Fruit fly (Drosophila melanogaster) whole organism, embryonic: ENCODE measurements around the gene Bsg.

Source experiments
- Atf3 ChIP-seq: fragments of 200-800 bp; sonication (Bioruptor generic); optimal IDR thresholded peaks from 3 replicates; lab custom pipeline; 2016; ENCODE audit warnings: missing biosample characterization, missing genetic modification characterization
- B-H1 ChIP-seq: fragments of 200-800 bp; sonication (Bioruptor generic); IDR thresholded peaks from 3 replicates; pipeline ENCODE4 v1.3.6; 2022; ENCODE audit warnings: missing biosample characterization, missing genetic modification characterization
- BEAF-32 ChIP-seq: fragments of 200-800 bp; sonication (Bioruptor generic); optimal IDR thresholded peaks from 3 replicates; lab custom pipeline; 2017; ENCODE audit warnings: missing biosample characterization, missing genetic modification characterization, mild to moderate bottlenecking, moderate library complexity, missing genetic modification reagents
- CG12236 ChIP-seq: fragments of 200-800 bp; sonication (Bioruptor generic); optimal IDR thresholded peaks from 2 replicates; lab custom pipeline; 2016; ENCODE audit warnings: missing biosample characterization, missing genetic modification characterization
- CG13624 ChIP-seq: fragments of 200-800 bp; sonication (Bioruptor generic); optimal IDR thresholded peaks from 2 replicates; lab custom pipeline; 2016; ENCODE audit warnings: missing biosample characterization, missing genetic modification characterization
- CG13775 ChIP-seq: fragments of 200-800 bp; sonication (Bioruptor generic); optimal IDR thresholded peaks from 3 replicates; lab custom pipeline; 2017; ENCODE audit warnings: missing biosample characterization, mild to moderate bottlenecking, missing genetic modification characterization
- CG16813 ChIP-seq: fragments of 200-800 bp; sonication (Bioruptor generic); IDR thresholded peaks from 3 replicates; pipeline ENCODE4 v1.3.6; 2022; ENCODE audit warnings: missing biosample characterization, missing genetic modification characterization; ENCODE audit not compliant: partially characterized antibody
- CG16863 ChIP-seq: fragments of 200-800 bp; sonication (Bioruptor generic); optimal IDR thresholded peaks from 3 replicates; lab custom pipeline; 2016; ENCODE audit warnings: missing biosample characterization, missing genetic modification characterization
- CG17359 ChIP-seq: fragments of 200-800 bp; sonication (Bioruptor generic); optimal IDR thresholded peaks from 3 replicates; lab custom pipeline; 2018; ENCODE audit warnings: missing biosample characterization, mild to moderate bottlenecking, missing genetic modification characterization, moderate library complexity
- CG17612 ChIP-seq: fragments of 200-800 bp; sonication (Bioruptor generic); IDR thresholded peaks from 2 replicates; pipeline ENCODE4 v1.3.6; 2022; ENCODE audit warnings: missing biosample characterization, missing genetic modification characterization
- CG3847 ChIP-seq: fragments of 200-800 bp; sonication (Bioruptor generic); IDR thresholded peaks from 2 replicates; pipeline ENCODE4 v1.3.6; 2022; ENCODE audit warnings: missing biosample characterization, missing genetic modification characterization
- CG3995 ChIP-seq: fragments of 200-800 bp; sonication (Bioruptor generic); optimal IDR thresholded peaks from 3 replicates; lab custom pipeline; 2016; ENCODE audit warnings: missing biosample characterization, missing genetic modification characterization
- CG4617 ChIP-seq: fragments of 200-800 bp; sonication (Bioruptor generic); optimal IDR thresholded peaks from 3 replicates; lab custom pipeline; 2016; ENCODE audit warnings: missing biosample characterization, missing genetic modification characterization, borderline replicate concordance
- CG4730 ChIP-seq: fragments of 200-800 bp; sonication (Bioruptor generic); IDR thresholded peaks from 2 replicates; pipeline ENCODE4 v1.3.6; 2022; ENCODE audit warnings: missing biosample characterization, missing genetic modification characterization
- CG5245 ChIP-seq: fragments of 200-800 bp; sonication (Bioruptor generic); optimal IDR thresholded peaks from 3 replicates; lab custom pipeline; 2016; ENCODE audit warnings: missing biosample characterization, missing genetic modification characterization
- CG6689 ChIP-seq: fragments of 200-800 bp; sonication (Bioruptor generic); IDR thresholded peaks from 2 replicates; pipeline ENCODE4 v1.3.6; 2022; ENCODE audit warnings: missing biosample characterization, missing genetic modification characterization
- CG7271 ChIP-seq: fragments of 200-800 bp; sonication (Bioruptor generic); optimal IDR thresholded peaks from 2 replicates; lab custom pipeline; 2018; ENCODE audit warnings: missing biosample characterization, mild to moderate bottlenecking, missing genetic modification characterization, moderate library complexity
- CG7963 ChIP-seq: fragments of 200-800 bp; sonication (Bioruptor generic); IDR thresholded peaks from 3 replicates; pipeline ENCODE4 v1.3.6; 2022; ENCODE audit warnings: missing biosample characterization, missing genetic modification characterization; ENCODE audit not compliant: partially characterized antibody
- CG8089 ChIP-seq: fragments of 200-800 bp; sonication (Bioruptor generic); optimal IDR thresholded peaks from 3 replicates; lab custom pipeline; 2016; ENCODE audit warnings: missing biosample characterization, missing genetic modification characterization
- CG8281 ChIP-seq: fragments of 200-800 bp; sonication (Bioruptor generic); optimal IDR thresholded peaks from 2 replicates; lab custom pipeline; 2018; ENCODE audit warnings: missing biosample characterization, mild to moderate bottlenecking, missing genetic modification characterization, moderate library complexity
- CG8765 ChIP-seq: fragments of 200-800 bp; sonication (Bioruptor generic); IDR thresholded peaks from 2 replicates; pipeline ENCODE4 v1.3.6; 2022; ENCODE audit warnings: missing biosample characterization, missing genetic modification characterization
- Camta ChIP-seq: fragments of 200-800 bp; sonication (Bioruptor generic); optimal IDR thresholded peaks from 2 replicates; lab custom pipeline; 2016; ENCODE audit warnings: missing biosample characterization, missing genetic modification characterization
- CkIIα-i1 ChIP-seq: fragments of 200-800 bp; sonication (Bioruptor generic); IDR thresholded peaks from 2 replicates; pipeline ENCODE4 v1.3.6; 2022; ENCODE audit warnings: missing biosample characterization, missing genetic modification characterization
- E2f1 ChIP-seq: fragments of 200-800 bp; sonication (Bioruptor generic); IDR thresholded peaks from 2 replicates; pipeline ENCODE4 v1.3.6; 2022; ENCODE audit warnings: missing biosample characterization, missing genetic modification characterization
- Fer1 ChIP-seq: fragments of 200-800 bp; sonication (Bioruptor generic); optimal IDR thresholded peaks from 2 replicates; lab custom pipeline; 2017; ENCODE audit warnings: missing biosample characterization, mild to moderate bottlenecking, missing genetic modification characterization
- HHEX ChIP-seq: fragments of 200-800 bp; sonication (Bioruptor generic); optimal IDR thresholded peaks from 3 replicates; lab custom pipeline; 2017; ENCODE audit warnings: missing biosample characterization, mild to moderate bottlenecking, missing genetic modification characterization, missing genetic modification reagents
- HLH54F ChIP-seq: fragments of 200-800 bp; sonication (Bioruptor generic); optimal IDR thresholded peaks from 3 replicates; lab custom pipeline; 2016; ENCODE audit warnings: missing biosample characterization, missing genetic modification characterization
- Med ChIP-seq: fragments of 200-800 bp; sonication (Bioruptor generic); peaks from one replicate; lab custom pipeline; 2016; ENCODE audit warnings: missing biosample characterization, missing genetic modification characterization, mild to moderate bottlenecking, inconsistent platforms, moderate library complexity
- Mes4 ChIP-seq: fragments of 200-800 bp; sonication (Bioruptor generic); optimal IDR thresholded peaks from 2 replicates; lab custom pipeline; 2016; ENCODE audit warnings: missing biosample characterization, missing genetic modification characterization
- PHDP ChIP-seq: fragments of 200-800 bp; sonication (Bioruptor generic); optimal IDR thresholded peaks from 3 replicates; lab custom pipeline; 2018; ENCODE audit warnings: missing biosample characterization, mild to moderate bottlenecking, missing genetic modification characterization, moderate library complexity
- Ptx1 ChIP-seq: fragments of 200-800 bp; sonication (Bioruptor generic); IDR thresholded peaks from 2 replicates; pipeline ENCODE4 v1.3.6; 2022; ENCODE audit warnings: missing biosample characterization, missing genetic modification characterization
- Tbp ChIP-seq: fragments of >200 bp; optimal IDR thresholded peaks from 2 replicates; lab custom pipeline; 2018; ENCODE audit warnings: missing biosample characterization, missing genetic modification characterization
- Xrp1 ChIP-seq: fragments of 200-800 bp; sonication (Bioruptor generic); IDR thresholded peaks from 2 replicates; pipeline ENCODE4 v1.3.6; 2022; ENCODE audit warnings: missing biosample characterization, missing genetic modification characterization
- ara ChIP-seq: fragments of 200-800 bp; sonication (Bioruptor generic); IDR thresholded peaks from 2 replicates; pipeline ENCODE4 v1.3.6; 2022; ENCODE audit warnings: missing biosample characterization, missing genetic modification characterization
- bcd ChIP-seq: fragments of 200-800 bp; sonication (Bioruptor generic); optimal IDR thresholded peaks from 2 replicates; lab custom pipeline; 2017; ENCODE audit warnings: missing biosample characterization, mild to moderate bottlenecking, missing genetic modification characterization
- chinmo ChIP-seq: fragments of 200-800 bp; sonication (Bioruptor generic); IDR thresholded peaks from 4 replicates; pipeline ENCODE4 v1.3.6; 2022; ENCODE audit warnings: missing biosample characterization, missing genetic modification characterization; ENCODE audit not compliant: partially characterized antibody
- ewg ChIP-seq: fragments of 200-800 bp; sonication (Bioruptor generic); optimal IDR thresholded peaks from 3 replicates; lab custom pipeline; 2017; ENCODE audit warnings: mild to moderate bottlenecking, missing biosample characterization, missing genetic modification reagents, missing genetic modification characterization
- eyg ChIP-seq: fragments of 200-800 bp; sonication (Bioruptor generic); optimal IDR thresholded peaks from 3 replicates; lab custom pipeline; 2016; ENCODE audit warnings: missing biosample characterization, missing genetic modification characterization
- fd3F ChIP-seq: fragments of 200-800 bp; sonication (Bioruptor generic); optimal IDR thresholded peaks from 2 replicates; lab custom pipeline; 2018; ENCODE audit warnings: missing biosample characterization, mild to moderate bottlenecking, missing genetic modification characterization, moderate library complexity
- her ChIP-seq: fragments of 200-800 bp; sonication (Bioruptor generic); optimal IDR thresholded peaks from 2 replicates; lab custom pipeline; 2016; ENCODE audit warnings: missing biosample characterization, missing genetic modification characterization
- klu ChIP-seq: fragments of 200-800 bp; sonication (Bioruptor generic); IDR thresholded peaks from 2 replicates; pipeline ENCODE4 v1.3.6; 2022; ENCODE audit warnings: missing biosample characterization, missing genetic modification characterization
- nerfin-2 ChIP-seq: fragments of 200-800 bp; sonication (Bioruptor generic); IDR thresholded peaks from 2 replicates; pipeline ENCODE4 v1.3.6; 2022; ENCODE audit warnings: missing biosample characterization, missing genetic modification characterization; ENCODE audit not compliant: partially characterized antibody
- pros ChIP-seq: fragments of 200-800 bp; sonication (Bioruptor generic); optimal IDR thresholded peaks from 3 replicates; lab custom pipeline; 2019; ENCODE audit warnings: missing biosample characterization, mild to moderate bottlenecking, missing genetic modification characterization, moderate library complexity
- scrt ChIP-seq: fragments of 200-800 bp; sonication (Bioruptor generic); optimal IDR thresholded peaks from 2 replicates; lab custom pipeline; 2018; ENCODE audit warnings: missing biosample characterization, mild to moderate bottlenecking, missing genetic modification characterization, moderate library complexity
- sna ChIP-seq: fragments of 200-800 bp; sonication (Bioruptor generic); IDR thresholded peaks from 2 replicates; pipeline ENCODE4 v1.3.6; 2022; ENCODE audit warnings: missing biosample characterization, missing genetic modification characterization; ENCODE audit not compliant: partially characterized antibody
- ssp ChIP-seq: fragments of 200-800 bp; sonication (Bioruptor generic); IDR thresholded peaks from 2 replicates; pipeline ENCODE4 v1.3.6; 2022; ENCODE audit warnings: missing biosample characterization, missing genetic modification characterization
- trh ChIP-seq: fragments of 200-800 bp; sonication (Bioruptor generic); optimal IDR thresholded peaks from 2 replicates; lab custom pipeline; 2016; ENCODE audit warnings: missing biosample characterization, missing genetic modification characterization
- usp ChIP-seq: fragments of >200 bp; optimal IDR thresholded peaks from 2 replicates; lab custom pipeline; 2017; ENCODE audit warnings: missing biosample characterization, missing genetic modification characterization
- vfl ChIP-seq: fragments of 200-800 bp; sonication (Bioruptor generic); optimal IDR thresholded peaks from 2 replicates; lab custom pipeline; 2016; ENCODE audit warnings: missing biosample characterization, missing genetic modification characterization

Gene Bsg

dm6 chr2L:8081640-8082485 is 1.4 kb upstream of the Bsg start (continued):
- TF ChIP-seq CkIIα-i1 (GFP tag; lab: Robert Waterston, UW) (no peak), CG17359 (tag; lab: Kevin White, UChicago) (peak; percentile 64), CG13775 (GFP tag; lab: Kevin White, UChicago) (peak; percentile 87), fd3F (GFP tag; lab: Kevin White, UChicago) (peak; percentile 72), scrt (GFP tag; lab: Kevin White, UChicago) (no peak), Fer1 (GFP tag; lab: Kevin White, UChicago) (peak; percentile 51), CG12236 (GFP tag; lab: Kevin White, UChicago) (no peak), CG3847 (GFP tag; lab: Robert Waterston, UW) (peak; percentile 80), usp (GFP tag; lab: Kevin White, UChicago) (no peak), BEAF-32 (GFP tag; lab: Kevin White, UChicago) (no peak), CG8765 (GFP tag; lab: Robert Waterston, UW) (0 out of 2 replicates have a peak, but pooled peaks have one; percentile 23), ewg (GFP tag; lab: Kevin White, UChicago) (peak; percentile 76), CG17612 (GFP tag; lab: Robert Waterston, UW) (no peak), PHDP (peak; percentile 84), CG13624 (GFP tag; lab: Kevin White, UChicago) (no peak), Xrp1 (GFP tag; lab: Robert Waterston, UW) (peak; percentile 81), CG6689 (GFP tag; lab: Robert Waterston, UW) (peak; percentile 65), CG5245 (GFP tag; lab: Kevin White, UChicago) (peak; percentile 1), E2f1 (GFP tag; lab: Robert Waterston, UW) (no peak), sna (no peak), CG16863 (GFP tag; lab: Kevin White, UChicago) (peak; percentile 43), Mes4 (GFP tag; lab: Kevin White, UChicago) (no peak), CG8089 (GFP tag; lab: Kevin White, UChicago) (peak; percentile 8), B-H1 (no peak; the same call in 2 of the 3 replicates), CG7271 (tag; lab: Kevin White, UChicago) (peak; percentile 79), Ptx1 (GFP tag; lab: Robert Waterston, UW) (peak; percentile 94), trh (peak; percentile 74), CG16813 (GFP tag; lab: Robert Waterston, UW) (no peak), pros (peak; percentile 69), HHEX (GFP tag; lab: Kevin White, UChicago) (peak; percentile 63), nerfin-2 (no peak), Tbp (GFP tag; lab: Kevin White, UChicago) (no peak), vfl (GFP tag; lab: Kevin White, UChicago) (peak; percentile 60), eyg (GFP tag; lab: Kevin White, UChicago) (no peak), her (no peak), bcd (GFP tag; lab: Kevin White, UChicago) (peak; percentile 30), CG4730 (GFP tag; lab: Robert Waterston, UW) (no peak), chinmo (GFP tag; lab: Robert Waterston, UW) (no peak), CG3995 (GFP tag; lab: Kevin White, UChicago) (no peak), ssp (peak; percentile 79), Camta (GFP tag; lab: Kevin White, UChicago) (peak; percentile 13), HLH54F (GFP tag; lab: Kevin White, UChicago) (peak; percentile 44), klu (GFP tag; lab: Robert Waterston, UW) (peak; percentile 85), ara (peak; percentile 32; the same call in 1 of the 2 replicates), CG8281 (tag; lab: Kevin White, UChicago) (peak; percentile 12), CG4617 (GFP tag; lab: Kevin White, UChicago) (peak; percentile 8), Med (GFP tag; lab: Kevin White, UChicago) (peak; percentile 71), CG7963 (no peak), Atf3 (peak; percentile 51)
